Fruit fly (Drosophila melanogaster): Measurements from ENCODE around the gene CG13901.

The CG13901 gene

dm6 chr3L:805642-806218 is 31.9 kb downstream of the CG13901 start (continued):
- TF ChIP-seq E2f2 (GFP tag; IDR thresholded peaks at IDR 0.05) = peak; percentile 32; the same call in 1 of the 2 replicates
- TF ChIP-seq D19B (GFP tag; optimal IDR thresholded peaks at IDR 0.05) = no peak
- peak; percentile 45 for TF ChIP-seq CG5180 (GFP tag; optimal IDR thresholded peaks at IDR 0.05)
- peak; percentile 48 for TF ChIP-seq cwo (GFP tag; optimal IDR thresholded peaks at IDR 0.05)
- peak; percentile 80 for TF ChIP-seq zfh1 (GFP tag; IDR thresholded peaks at IDR 0.05)
- TF ChIP-seq CG4404 (GFP tag; IDR thresholded peaks at IDR 0.05) = peak; percentile 42; the same call in 1 of the 2 replicates
- peak; percentile 17 for TF ChIP-seq CG6765 (GFP tag; optimal IDR thresholded peaks at IDR 0.05)
- TF ChIP-seq Bteb2 (GFP tag; optimal IDR thresholded peaks at IDR 0.05) = no peak
- TF ChIP-seq CG12659 (GFP tag; optimal IDR thresholded peaks at IDR 0.05) = peak; percentile 35
- TF ChIP-seq sna (GFP tag; IDR thresholded peaks at IDR 0.05; ENCODE audit: partially characterized antibody) = no peak
- peak; percentile 45; the same call in 1 of the 3 replicates for TF ChIP-seq CG7357 (GFP tag; IDR thresholded peaks at IDR 0.05)
- TF ChIP-seq wor (GFP tag; IDR thresholded peaks at IDR 0.05) = 0 out of 2 replicates have a peak, but pooled peaks have one; percentile 45
- no peak for TF ChIP-seq Taf1 (GFP tag; IDR thresholded peaks at IDR 0.05)
- peak; percentile 41 for TF ChIP-seq eyg (GFP tag; optimal IDR thresholded peaks at IDR 0.05)
- peak; percentile 38 for TF ChIP-seq sqz (GFP tag; optimal IDR thresholded peaks at IDR 0.05)
- TF ChIP-seq CG2678 (tag; optimal IDR thresholded peaks at IDR 0.05) = peak; percentile 69
- TF ChIP-seq CG18599 (GFP tag; optimal IDR thresholded peaks at IDR 0.05) = peak; percentile 70
- no peak for TF ChIP-seq CG9817 (tag; optimal IDR thresholded peaks at IDR 0.05)
- peak; percentile 56 for TF ChIP-seq Oli (tag; optimal IDR thresholded peaks at IDR 0.05)
- TF ChIP-seq Blimp-1 (GFP tag; optimal IDR thresholded peaks at IDR 0.05) = peak; percentile 65
- peak; percentile 77 for TF ChIP-seq dmrt99B (tag; optimal IDR thresholded peaks at IDR 0.05)
- TF ChIP-seq CG11560 (tag; IDR thresholded peaks at IDR 0.05) = no peak
- peak; percentile 12 for TF ChIP-seq Nf-YB (GFP tag; optimal IDR thresholded peaks at IDR 0.05)
- no peak for TF ChIP-seq Optix (GFP tag; IDR thresholded peaks at IDR 0.05)
- peak; percentile 9 for TF ChIP-seq NK7.1 (GFP tag; optimal IDR thresholded peaks at IDR 0.05)
- peak; percentile 29 for TF ChIP-seq Mes4 (GFP tag; optimal IDR thresholded peaks at IDR 0.05)
- no peak for TF ChIP-seq gsb (GFP tag; IDR thresholded peaks at IDR 0.05)
- TF ChIP-seq tup (GFP tag; optimal IDR thresholded peaks at IDR 0.05) = no peak
- no peak for TF ChIP-seq prd (optimal IDR thresholded peaks at IDR 0.05)
- peak; percentile 79 for TF ChIP-seq prd (GFP tag; IDR thresholded peaks at IDR 0.05)
- TF ChIP-seq Pdp1 (GFP tag; optimal IDR thresholded peaks at IDR 0.05) = peak; percentile 50 to 53
- peak; percentile 8 for TF ChIP-seq kah (GFP tag; optimal IDR thresholded peaks at IDR 0.05)
- TF ChIP-seq CG11695 (GFP tag; IDR thresholded peaks at IDR 0.05) = 0 out of 3 replicates have a peak, but pooled peaks have one; percentile 43
- TF ChIP-seq TFAM (GFP tag; optimal IDR thresholded peaks at IDR 0.05) = no peak
- peak; percentile 65 for TF ChIP-seq Sox100B (GFP tag; optimal IDR thresholded peaks at IDR 0.05)
- no peak for TF ChIP-seq tna (GFP tag; IDR thresholded peaks at IDR 0.05; ENCODE audit: partially characterized antibody)
- no peak for TF ChIP-seq cad (GFP tag; optimal IDR thresholded peaks at IDR 0.05)
- peak; percentile 25 for TF ChIP-seq CG4282 (GFP tag; optimal IDR thresholded peaks at IDR 0.05)
- peak; percentile 55 for TF ChIP-seq CG8924 (tag; optimal IDR thresholded peaks at IDR 0.05)
- no peak for TF ChIP-seq Adf1 (GFP tag; IDR thresholded peaks at IDR 0.05)
- peak; percentile 68 for TF ChIP-seq CG31441 (GFP tag; IDR thresholded peaks at IDR 0.05)
- TF ChIP-seq CG10274 (GFP tag; optimal IDR thresholded peaks at IDR 0.05) = peak; percentile 19
- TF ChIP-seq Ets97D (GFP tag; optimal IDR thresholded peaks at IDR 0.05) = no peak
- TF ChIP-seq wdn (GFP tag; IDR thresholded peaks at IDR 0.05) = no peak
- TF ChIP-seq CG3995 (GFP tag; optimal IDR thresholded peaks at IDR 0.05) = no peak
- peak; percentile 55 for TF ChIP-seq CG10654 (GFP tag; optimal IDR thresholded peaks at IDR 0.05)
- no peak for TF ChIP-seq toy (GFP tag; IDR thresholded peaks at IDR 0.05)
- no peak for TF ChIP-seq CG16813 (GFP tag; IDR thresholded peaks at IDR 0.05; ENCODE audit: partially characterized antibody)
- TF ChIP-seq Dp (GFP tag; optimal IDR thresholded peaks at IDR 0.05) = no peak
- no peak for TF ChIP-seq nom (GFP tag; optimal IDR thresholded peaks at IDR 0.05)

Measured in whole organism, embryonic.